Worm (Caenorhabditis elegans) whole organism, late embryonic: ENCODE data around the gene R03H10.6.

Experiments used
- C08G9.2 ChIP-seq: sonication (generic microtip); optimal IDR thresholded peaks from 2 replicates; lab custom pipeline; 2016; ENCODE audit warnings: mild to moderate bottlenecking, missing genetic modification characterization, moderate library complexity, missing compliant biosample characterization
- ceh-22 ChIP-seq: sonication (generic microtip); optimal IDR thresholded peaks from 2 replicates; lab custom pipeline; 2017; ENCODE audit warnings: missing biosample characterization, missing genetic modification characterization
- che-1 ChIP-seq: sonication (generic microtip); optimal IDR thresholded peaks from 2 replicates; lab custom pipeline; 2016; ENCODE audit warnings: mild to moderate bottlenecking, missing genetic modification characterization, missing compliant biosample characterization
- pha-4 ChIP-seq: fragments of 150-350 bp; optimal IDR thresholded peaks from 2 replicates; lab custom pipeline; 2018; ENCODE audit warnings: missing biosample characterization, missing genetic modification reagents, missing genetic modification characterization
- syd-9 ChIP-seq: sonication (generic microtip); optimal IDR thresholded peaks from 2 replicates; lab custom pipeline; 2016; ENCODE audit warnings: mild to moderate bottlenecking, missing genetic modification characterization, moderate library complexity, missing compliant biosample characterization
- tbx-2 ChIP-seq: sonication (generic microtip); optimal IDR thresholded peaks from 2 replicates; lab custom pipeline; 2016; ENCODE audit warnings: missing genetic modification characterization, missing compliant biosample characterization
- tbx-7 ChIP-seq: sonication (generic microtip); optimal IDR thresholded peaks from 2 replicates; lab custom pipeline; 2016; ENCODE audit warnings: missing genotype, missing genetic modification characterization, missing compliant biosample characterization
- unc-42 ChIP-seq: sonication (generic microtip); optimal IDR thresholded peaks from 2 replicates; lab custom pipeline; 2016; ENCODE audit warnings: missing genotype, missing genetic modification characterization, missing compliant biosample characterization

DNA sequence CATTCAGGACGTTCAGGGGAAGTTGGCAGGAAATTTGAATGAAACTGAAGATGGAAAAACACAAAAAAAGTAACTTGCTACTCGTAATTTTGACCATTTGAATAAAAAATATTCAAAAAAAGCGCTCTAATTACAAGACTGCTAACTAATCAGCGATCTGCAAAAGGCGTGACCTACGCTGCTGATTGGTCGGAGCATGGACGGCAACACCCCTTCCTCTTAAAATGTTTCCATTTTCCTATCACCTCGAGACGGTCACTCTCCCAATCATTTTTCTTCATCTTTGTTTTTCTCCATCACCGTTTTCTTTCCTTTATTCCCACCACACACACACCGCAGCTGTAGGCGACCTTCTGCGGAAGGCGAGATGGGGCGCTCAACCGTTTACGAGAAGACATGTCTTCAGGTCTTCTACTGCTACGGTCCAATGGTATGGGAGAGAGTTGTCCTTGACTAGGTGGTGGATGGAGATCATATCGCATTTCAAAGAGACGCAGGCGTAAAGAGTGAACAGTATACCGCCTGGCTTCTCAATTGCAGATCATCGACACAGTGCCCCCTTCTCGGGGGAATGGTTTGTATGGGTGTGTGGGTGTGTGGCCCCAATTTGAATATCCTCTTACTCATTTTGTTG is 21.7 kb downstream of the R03H10.6 start:
- TF ChIP-seq C08G9.2 (tag; lab: Kevin White, UChicago) (no peak), pha-4 (tag; lab: Kevin White, UChicago) (no peak), che-1 (tag; lab: Kevin White, UChicago) (no peak), syd-9 (tag; lab: Kevin White, UChicago) (no peak), ceh-22 (tag; lab: Kevin White, UChicago) (no peak), tbx-7 (tag; lab: Kevin White, UChicago) (no peak), unc-42 (tag; lab: Kevin White, UChicago) (no peak), tbx-2 (tag; lab: Kevin White, UChicago) (no peak)
